Fruit fly (Drosophila melanogaster) whole organism, embryonic: ENCODE results near the gene Fdh.

ENCODE experiments used
- Bdp1 ChIP-seq: fragments of 200-800 bp; sonication (Bioruptor generic); optimal IDR thresholded peaks from 3 replicates; lab custom pipeline; 2016; ENCODE audit warnings: missing biosample characterization, missing genetic modification characterization
- CG10366 ChIP-seq: fragments of 200-800 bp; sonication (Bioruptor generic); IDR thresholded peaks from 2 replicates; pipeline ENCODE4 v1.3.6; 2022; ENCODE audit warnings: missing biosample characterization, missing genetic modification characterization
- CG10565 ChIP-seq: fragments of 200-800 bp; sonication (Bioruptor generic); optimal IDR thresholded peaks from 3 replicates; lab custom pipeline; 2016; ENCODE audit warnings: missing biosample characterization, mild to moderate bottlenecking, missing genetic modification characterization
- CG11695 ChIP-seq: fragments of 200-800 bp; sonication (Bioruptor generic); IDR thresholded peaks from 3 replicates; pipeline ENCODE4 v1.3.6; 2022; ENCODE audit warnings: missing biosample characterization, missing genetic modification characterization
- CG11723 ChIP-seq: fragments of 200-800 bp; sonication (Bioruptor generic); optimal IDR thresholded peaks from 2 replicates; lab custom pipeline; 2017; ENCODE audit warnings: missing biosample characterization, mild to moderate bottlenecking, missing genetic modification characterization
- CG12236 ChIP-seq: fragments of 200-800 bp; sonication (Bioruptor generic); optimal IDR thresholded peaks from 2 replicates; lab custom pipeline; 2016; ENCODE audit warnings: missing biosample characterization, missing genetic modification characterization
- CG1233 ChIP-seq: fragments of 200-800 bp; sonication (Bioruptor generic); optimal IDR thresholded peaks from 4 replicates; lab custom pipeline; 2018; ENCODE audit warnings: missing biosample characterization, mild to moderate bottlenecking, missing genetic modification characterization
- CG12744 ChIP-seq: fragments of 200-800 bp; sonication (Bioruptor generic); optimal IDR thresholded peaks from 2 replicates; lab custom pipeline; 2016; ENCODE audit warnings: missing biosample characterization, missing genetic modification characterization
- CG1602 ChIP-seq: fragments of 200-800 bp; sonication (Bioruptor generic); optimal IDR thresholded peaks from 3 replicates; lab custom pipeline; 2016; ENCODE audit warnings: missing biosample characterization, missing genetic modification characterization
- CG2875 ChIP-seq: fragments of 200-800 bp; sonication (Bioruptor generic); optimal IDR thresholded peaks from 2 replicates; lab custom pipeline; 2017; ENCODE audit warnings: missing biosample characterization, mild to moderate bottlenecking, missing genetic modification characterization, missing genetic modification reagents
- CG30020 ChIP-seq: fragments of 200-800 bp; optimal IDR thresholded peaks from 2 replicates; lab custom pipeline; 2019; ENCODE audit warnings: missing biosample characterization, mild to moderate bottlenecking, missing genetic modification characterization, moderate library complexity
- CG32532 ChIP-seq: fragments of 200-800 bp; sonication (Bioruptor generic); IDR thresholded peaks from 2 replicates; pipeline ENCODE4 v1.3.6; 2022; ENCODE audit warnings: missing biosample characterization, missing genetic modification characterization
- CG3995 ChIP-seq: fragments of 200-800 bp; sonication (Bioruptor generic); optimal IDR thresholded peaks from 3 replicates; lab custom pipeline; 2016; ENCODE audit warnings: missing biosample characterization, missing genetic modification characterization
- CG4854 ChIP-seq: fragments of 200-800 bp; sonication (Bioruptor generic); optimal IDR thresholded peaks from 2 replicates; lab custom pipeline; 2016; ENCODE audit warnings: missing biosample characterization, missing genetic modification characterization, inconsistent platforms
- CG6254 ChIP-seq: fragments of 200-800 bp; sonication (Bioruptor generic); optimal IDR thresholded peaks from 3 replicates; lab custom pipeline; 2017; ENCODE audit warnings: mild to moderate bottlenecking, missing biosample characterization, missing genetic modification reagents, missing genetic modification characterization
- CG6854 ChIP-seq: fragments of 200-800 bp; sonication (Bioruptor generic); optimal IDR thresholded peaks from 3 replicates; lab custom pipeline; 2017; ENCODE audit warnings: missing biosample characterization, mild to moderate bottlenecking, missing genetic modification characterization
- CG7745 ChIP-seq: fragments of 200-800 bp; sonication (Bioruptor generic); optimal IDR thresholded peaks from 2 replicates; lab custom pipeline; 2018; ENCODE audit warnings: missing biosample characterization, mild to moderate bottlenecking, missing genetic modification characterization, moderate library complexity
- CG8765 ChIP-seq: fragments of 200-800 bp; sonication (Bioruptor generic); IDR thresholded peaks from 2 replicates; pipeline ENCODE4 v1.3.6; 2022; ENCODE audit warnings: missing biosample characterization, missing genetic modification characterization
- CG9437 ChIP-seq: fragments of 200-800 bp; sonication (Bioruptor generic); optimal IDR thresholded peaks from 2 replicates; lab custom pipeline; 2018; ENCODE audit warnings: missing biosample characterization, mild to moderate bottlenecking, missing genetic modification characterization
- CHES-1-like ChIP-seq: fragments of 200-800 bp; sonication (Bioruptor generic); optimal IDR thresholded peaks from 2 replicates; lab custom pipeline; 2016; ENCODE audit warnings: missing biosample characterization, missing genetic modification characterization
- CTCF ChIP-seq: fragments of 200-800 bp; sonication (Bioruptor generic); optimal IDR thresholded peaks from 2 replicates; lab custom pipeline; 2017; ENCODE audit warnings: missing biosample characterization, mild to moderate bottlenecking, missing genetic modification characterization, moderate library complexity
- Deaf1 ChIP-seq: fragments of 200-800 bp; optimal IDR thresholded peaks from 3 replicates; lab custom pipeline; 2019; ENCODE audit warnings: missing biosample characterization, mild to moderate bottlenecking, missing genetic modification characterization, moderate library complexity
- Doc2 ChIP-seq: fragments of 200-800 bp; sonication (Bioruptor generic); IDR thresholded peaks from 2 replicates; pipeline ENCODE4 v1.3.6; 2022; ENCODE audit warnings: missing biosample characterization, missing genetic modification characterization
- HLH54F ChIP-seq: fragments of 200-800 bp; sonication (Bioruptor generic); optimal IDR thresholded peaks from 3 replicates; lab custom pipeline; 2016; ENCODE audit warnings: missing biosample characterization, missing genetic modification characterization
- MESR4 ChIP-seq: fragments of 200-800 bp; sonication (Bioruptor generic); optimal IDR thresholded peaks from 2 replicates; lab custom pipeline; 2018; ENCODE audit warnings: missing biosample characterization, mild to moderate bottlenecking, missing genetic modification characterization, moderate library complexity
- Mrtf ChIP-seq: fragments of 200-800 bp; sonication (Bioruptor generic); IDR thresholded peaks from 3 replicates; pipeline ENCODE4 v1.3.6; 2022; ENCODE audit warnings: missing biosample characterization, missing genetic modification characterization
- NC2β ChIP-seq: fragments of 200-800 bp; sonication (Bioruptor generic); optimal IDR thresholded peaks from 2 replicates; lab custom pipeline; 2016; ENCODE audit warnings: missing biosample characterization, missing genetic modification characterization
- abd-A ChIP-seq: fragments of 200-800 bp; sonication (Bioruptor generic); optimal IDR thresholded peaks from 3 replicates; lab custom pipeline; 2019; ENCODE audit warnings: missing biosample characterization, mild to moderate bottlenecking, missing genetic modification characterization, moderate library complexity
- bowl ChIP-seq: fragments of 200-800 bp; sonication (Bioruptor generic); IDR thresholded peaks from 2 replicates; pipeline ENCODE4 v1.3.6; 2022; ENCODE audit warnings: missing biosample characterization, missing genetic modification characterization
- crc ChIP-seq: fragments of 200-800 bp; sonication (Bioruptor generic); optimal IDR thresholded peaks from 2 replicates; lab custom pipeline; 2016; ENCODE audit warnings: missing biosample characterization, missing genetic modification characterization
- croc ChIP-seq: fragments of 200-800 bp; sonication (Bioruptor generic); conservative IDR thresholded peaks from 3 replicates; pipeline ENCODE4 v1.3.6; 2022; ENCODE audit warnings: missing biosample characterization, missing genetic modification characterization
- crol ChIP-seq: fragments of 200-800 bp; sonication (Bioruptor generic); IDR thresholded peaks from 2 replicates; pipeline ENCODE4 v1.3.6; 2022; ENCODE audit warnings: missing biosample characterization, missing genetic modification characterization
- crp ChIP-seq, 2 experiments: fragments of 200-800 bp; sonication (Bioruptor generic); optimal IDR thresholded peaks; 2 replicates in 1 of 2; 3 replicates in 1 of 2; lab custom pipeline; 2017; ENCODE audit warnings: missing biosample characterization in 2 of 2, missing genetic modification characterization in 2 of 2, mild to moderate bottlenecking in 1 of 2, moderate library complexity in 1 of 2
- cwo ChIP-seq: fragments of 200-800 bp; sonication (Bioruptor generic); optimal IDR thresholded peaks from 3 replicates; lab custom pipeline; 2017; ENCODE audit warnings: missing biosample characterization, missing genetic modification characterization, mild to moderate bottlenecking, moderate library complexity, missing genetic modification reagents
- dmrt99B ChIP-seq: fragments of 200-800 bp; sonication (Bioruptor generic); optimal IDR thresholded peaks from 2 replicates; lab custom pipeline; 2018; ENCODE audit warnings: missing biosample characterization, mild to moderate bottlenecking, missing genetic modification characterization, moderate library complexity
- esg ChIP-seq: fragments of 200-800 bp; sonication (Bioruptor generic); conservative IDR thresholded peaks from 2 replicates; pipeline ENCODE4 v1.3.6; 2022; ENCODE audit warnings: missing biosample characterization, missing genetic modification characterization
- gcm2 ChIP-seq: fragments of 200-800 bp; sonication (Bioruptor generic); optimal IDR thresholded peaks from 2 replicates; lab custom pipeline; 2016; ENCODE audit warnings: missing biosample characterization, missing genetic modification characterization
- h ChIP-seq: fragments of >200 bp; optimal IDR thresholded peaks from 2 replicates; lab custom pipeline; 2017
- lbe ChIP-seq: fragments of 200-800 bp; sonication (Bioruptor generic); optimal IDR thresholded peaks from 2 replicates; lab custom pipeline; 2016; ENCODE audit warnings: missing biosample characterization, mild to moderate bottlenecking, missing genetic modification characterization
- mld ChIP-seq: fragments of 200-800 bp; sonication (Bioruptor generic); IDR thresholded peaks from 3 replicates; pipeline ENCODE4 v1.3.6; 2022; ENCODE audit warnings: missing biosample characterization, missing genetic modification characterization; ENCODE audit not compliant: partially characterized antibody
- oc ChIP-seq: fragments of 200-800 bp; sonication (Bioruptor generic); optimal IDR thresholded peaks from 2 replicates; lab custom pipeline; 2018; ENCODE audit warnings: missing biosample characterization, mild to moderate bottlenecking, missing genetic modification characterization, moderate library complexity
- p53 ChIP-seq: fragments of 200-800 bp; sonication (Bioruptor generic); optimal IDR thresholded peaks from 2 replicates; lab custom pipeline; 2016; ENCODE audit warnings: missing biosample characterization, missing genetic modification characterization
- slbo ChIP-seq: fragments of 200-800 bp; sonication (Bioruptor generic); IDR thresholded peaks from 2 replicates; pipeline ENCODE4 v1.3.6; 2022; ENCODE audit warnings: missing biosample characterization, missing genetic modification characterization
- sqz ChIP-seq: fragments of 200-800 bp; sonication (Bioruptor generic); optimal IDR thresholded peaks from 3 replicates; lab custom pipeline; 2018; ENCODE audit warnings: missing biosample characterization, mild to moderate bottlenecking, missing genetic modification characterization
- tap ChIP-seq: fragments of 200-800 bp; optimal IDR thresholded peaks from 3 replicates; lab custom pipeline; 2019; ENCODE audit warnings: missing biosample characterization, mild to moderate bottlenecking, missing genetic modification characterization, moderate library complexity
- tgo ChIP-seq: fragments of 200-800 bp; sonication (Bioruptor generic); IDR thresholded peaks from 3 replicates; pipeline ENCODE4 v1.3.6; 2022; ENCODE audit warnings: missing biosample characterization, missing genetic modification characterization
- tll ChIP-seq, 2 experiments: fragments of 200-800 bp in 1 of 2; fragments of >200 bp in 1 of 2; sonication (Bioruptor generic) in 1 of 2; optimal IDR thresholded peaks; 2 replicates each; lab custom pipeline; 2017 to 2019; ENCODE audit warnings: missing biosample characterization in 2 of 2, missing genetic modification characterization in 2 of 2, mild to moderate bottlenecking in 1 of 2, moderate library complexity in 1 of 2
- toy ChIP-seq: fragments of 200-800 bp; sonication (Bioruptor generic); IDR thresholded peaks from 2 replicates; pipeline ENCODE4 v1.3.6; 2022; ENCODE audit warnings: missing biosample characterization, missing genetic modification characterization
- wdn ChIP-seq: fragments of 200-800 bp; sonication (Bioruptor generic); IDR thresholded peaks from 2 replicates; pipeline ENCODE4 v1.3.6; 2022; ENCODE audit warnings: missing biosample characterization, missing genetic modification characterization

Gene Fdh

DNA sequence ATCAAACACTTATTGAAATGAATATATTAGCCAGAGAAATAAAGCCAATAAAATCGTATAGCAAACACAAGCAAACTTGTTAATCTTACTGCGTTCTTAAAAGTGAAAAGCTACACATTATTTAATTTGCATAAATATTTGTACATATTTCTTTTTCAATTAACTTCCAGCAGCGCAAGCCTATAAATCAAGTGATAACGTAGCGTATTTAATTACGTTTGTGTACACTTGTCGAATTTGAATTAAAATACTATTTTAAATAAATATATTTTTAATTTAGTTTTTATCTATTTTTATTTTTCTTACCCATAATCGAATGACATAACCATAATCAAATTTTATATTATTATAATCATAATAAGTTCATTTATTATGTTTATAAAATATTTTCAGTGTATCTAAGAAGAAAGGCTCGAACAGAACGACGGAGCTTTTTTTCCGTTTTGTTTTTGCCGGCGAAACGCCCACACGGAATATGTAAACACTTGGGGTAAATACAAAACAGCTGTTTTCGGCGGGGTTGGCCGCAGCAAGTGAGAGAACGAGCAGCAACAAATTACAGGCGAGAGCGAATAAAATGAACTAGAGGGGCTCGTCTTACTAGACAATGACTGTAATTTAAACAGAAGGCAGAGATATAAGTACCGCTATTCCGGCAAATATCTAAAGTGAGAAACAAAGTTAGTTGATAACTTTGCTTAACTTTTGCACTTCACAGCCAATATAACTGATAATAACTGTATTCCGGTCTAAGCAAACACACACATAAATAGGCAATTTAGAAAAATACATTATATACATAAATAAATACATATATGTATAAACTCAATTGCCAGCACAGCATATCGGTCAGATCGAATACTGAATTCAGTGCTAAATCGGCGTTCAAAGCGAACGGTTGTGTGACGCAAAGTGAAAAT lies 3.6 kb upstream of the Fdh start, which contains the start of gene Sodh2 (continued):
- TF ChIP-seq crol (GFP tag; lab: Robert Waterston, UW) (no peak), CG6854 (peak; percentile 83), CG32532 (GFP tag; lab: Robert Waterston, UW) (peak; percentile 88), CG12744 (GFP tag; lab: Kevin White, UChicago) (no peak), Doc2 (GFP tag; lab: Robert Waterston, UW) (no peak), CG4854 (GFP tag; lab: Kevin White, UChicago) (peak; percentile 44), Deaf1 (tag; lab: Kevin White, UChicago) (peak; percentile 67), CG1602 (peak; percentile 14), bowl (GFP tag; lab: Robert Waterston, UW) (no peak; the same call in 1 of the 2 replicates), tll (GFP tag; optimal IDR thresholded peaks at IDR 0.05; lab: Kevin White, UChicago) (no peak), Mrtf (GFP tag; lab: Robert Waterston, UW) (peak; percentile 77), toy (GFP tag; lab: Robert Waterston, UW) (0 out of 2 replicates have a peak, but pooled peaks have one; percentile 39), cwo (GFP tag; lab: Kevin White, UChicago) (peak; percentile 87), p53 (no peak), crc (GFP tag; lab: Kevin White, UChicago) (peak; percentile 34), esg (GFP tag; lab: Robert Waterston, UW) (peak; percentile 46), tgo (GFP tag; lab: Robert Waterston, UW) (peak; percentile 54; the same call in 1 of the 3 replicates), wdn (GFP tag; lab: Robert Waterston, UW) (peak; percentile 77; the same call in 1 of the 2 replicates), Bdp1 (GFP tag; lab: Kevin White, UChicago) (peak; percentile 27), slbo (peak; percentile 84), lbe (GFP tag; lab: Kevin White, UChicago) (peak; percentile 86), mld (GFP tag; lab: Robert Waterston, UW) (no peak), croc (GFP tag; lab: Robert Waterston, UW) (peak; percentile 15; the same call in 1 of the 3 replicates), HLH54F (GFP tag; lab: Kevin White, UChicago) (peak; percentile 66), oc (tag; lab: Kevin White, UChicago) (peak; percentile 42), CG11695 (peak; percentile 70), abd-A (tag; lab: Kevin White, UChicago) (peak; percentile 58), CG9437 (peak; percentile 80), CG1233 (GFP tag; lab: Kevin White, UChicago) (peak; percentile 83), CG12236 (GFP tag; lab: Kevin White, UChicago) (no peak), sqz (GFP tag; lab: Kevin White, UChicago) (peak; percentile 74), CG2875 (GFP tag; lab: Kevin White, UChicago) (peak; percentile 63), CHES-1-like (GFP tag; lab: Kevin White, UChicago) (peak; percentile 71), NC2β (no peak), CG7745 (no peak), CG30020 (tag; lab: Kevin White, UChicago) (peak; percentile 40), CG11723 (GFP tag; lab: Kevin White, UChicago) (peak; percentile 80), CG8765 (GFP tag; lab: Robert Waterston, UW) (peak; percentile 79; the same call in 1 of the 2 replicates), crp (GFP tag; optimal IDR thresholded peaks at IDR 0.05; lab: Kevin White, UChicago) (peak in 1 of 2 experiments; percentile 78), CG3995 (GFP tag; lab: Kevin White, UChicago) (peak; percentile 6), h (lab: Kevin White, UChicago) (no peak), dmrt99B (tag; lab: Kevin White, UChicago) (peak; percentile 79), CG10366 (GFP tag; lab: Robert Waterston, UW) (peak; percentile 59), MESR4 (GFP tag; lab: Kevin White, UChicago) (no peak), CG10565 (no peak), CTCF (GFP tag; lab: Kevin White, UChicago) (peak; percentile 27), tap (peak; percentile 79), gcm2 (GFP tag; lab: Kevin White, UChicago) (no peak), CG6254 (peak; percentile 56)
